Fruit fly (Drosophila melanogaster): Measurements from ENCODE around the gene HemK2.

dm6 chr2L:2799909-2800478 lies 40.5 kb upstream of the HemK2 start, which contains the start of gene Syt1:
- TF ChIP-seq ss (GFP tag; optimal IDR thresholded peaks at IDR 0.05): no peak
- TF ChIP-seq CG3919 (GFP tag; optimal IDR thresholded peaks at IDR 0.05): no peak
- no peak for TF ChIP-seq CG10631 (GFP tag; optimal IDR thresholded peaks at IDR 0.05)
- TF ChIP-seq esn (GFP tag; optimal IDR thresholded peaks at IDR 0.05): no peak

All from whole organism, prepupa.